Worm (Caenorhabditis elegans) whole organism, L4 larva: ENCODE measurements around the gene plp-2.

Experiments
- F44E2.7 ChIP-seq: fragments of 200-800 bp; sonication (Bioruptor generic); IDR thresholded peaks from 2 replicates; pipeline ENCODE4 v2.1.2; 2022; ENCODE audit warnings: missing genetic modification characterization, missing compliant biosample characterization
- R02D3.7 ChIP-seq: fragments of 150-350 bp; sonication (generic microtip); optimal IDR thresholded peaks from 3 replicates; lab custom pipeline; 2014; ENCODE audit warnings: missing biosample characterization, missing genetic modification characterization
- aha-1 ChIP-seq: fragments of 150-350 bp; peaks from one replicate; lab custom pipeline; 2014; ENCODE audit warnings: missing biosample characterization, missing genetic modification characterization
- aly-2 ChIP-seq: sonication (generic microtip); optimal IDR thresholded peaks from 2 replicates; lab custom pipeline; 2018; ENCODE audit warnings: missing biosample characterization, missing genetic modification characterization
- ama-1 ChIP-seq: fragments of 150-350 bp; optimal IDR thresholded peaks from 2 replicates; lab custom pipeline; 2014; ENCODE audit warnings: inconsistent platforms, mixed read lengths
- attf-4 ChIP-seq: sonication (generic microtip); optimal IDR thresholded peaks from 3 replicates; lab custom pipeline; 2017; ENCODE audit warnings: missing biosample characterization, missing genetic modification characterization
- cey-2 ChIP-seq: sonication (generic microtip); optimal IDR thresholded peaks from 3 replicates; lab custom pipeline; 2017; ENCODE audit warnings: missing genetic modification characterization, mild to moderate bottlenecking, missing compliant biosample characterization, antibody characterized with exemption, borderline replicate concordance; ENCODE audit not compliant: insufficient read depth
- ctbp-1 ChIP-seq: fragments of 200-800 bp; sonication (Bioruptor generic); IDR thresholded peaks from 2 replicates; pipeline ENCODE4 v1.3.6; 2022; ENCODE audit warnings: missing genetic modification reagents, missing genetic modification characterization, missing compliant biosample characterization
- fos-1 ChIP-seq: fragments of 150-350 bp; optimal IDR thresholded peaks from 2 replicates; lab custom pipeline; 2014; ENCODE audit warnings: missing biosample characterization, missing genetic modification characterization
- lin-39 ChIP-seq: fragments of 150-350 bp; optimal IDR thresholded peaks from 2 replicates; lab custom pipeline; 2014; ENCODE audit warnings: missing biosample characterization, missing genetic modification reagents, missing genetic modification characterization
- unc-39 ChIP-seq: sonication (generic microtip); optimal IDR thresholded peaks from 2 replicates; lab custom pipeline; 2017; ENCODE audit warnings: missing biosample characterization, missing genetic modification characterization
- unc-62 ChIP-seq, 3 experiments: fragments of 150-350 bp in 1 of 3; sonication (generic microtip); optimal IDR thresholded peaks in 2 of 3; peaks in 1 of 3; 1 replicate in 1 of 3; 2 replicates in 2 of 3; lab custom pipeline; 2014 to 2017; ENCODE audit warnings: missing biosample characterization in 3 of 3, missing genetic modification characterization in 3 of 3, missing genetic modification reagents in 3 of 3, missing genotype in 1 of 3
- zip-11 ChIP-seq: fragments of 200-800 bp; sonication (Bioruptor generic); IDR thresholded peaks from 2 replicates; pipeline ENCODE4 v1.3.6; 2022; ENCODE audit warnings: missing genetic modification characterization, missing compliant biosample characterization
- ztf-11 ChIP-seq: fragments of 150-350 bp; optimal IDR thresholded peaks from 2 replicates; lab custom pipeline; 2014; ENCODE audit warnings: missing biosample characterization, missing genetic modification characterization

DNA sequence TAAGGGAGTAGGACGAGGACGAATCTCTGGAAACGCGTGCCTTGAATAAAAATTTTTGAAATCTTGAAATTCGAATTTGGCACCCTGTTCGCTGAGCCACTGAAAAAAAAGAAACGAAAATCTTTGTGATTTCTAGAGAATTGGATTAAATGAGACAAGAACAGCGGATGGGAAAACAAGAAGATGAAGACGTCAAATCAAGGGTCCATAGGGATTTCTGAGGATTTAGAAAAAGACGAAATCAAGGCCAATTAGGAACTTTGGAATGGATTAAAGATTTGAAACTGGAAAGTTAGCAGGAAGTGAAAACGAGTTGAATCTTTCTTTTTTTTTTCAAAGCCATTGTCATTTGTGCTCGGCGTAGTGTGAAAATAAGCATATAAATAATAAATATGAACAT lies 28.1 kb downstream of the plp-2 start, which contains the start of gene pag-3:
- TF ChIP-seq ztf-11 (tag; lab: Kevin White, UChicago) (no peak), unc-62 (GFP tag; optimal IDR thresholded peaks at IDR 0.05 in 1 of 2; lab: Kevin White, UChicago) (peak in 1 of 2 experiments; percentile 23), unc-62 (tag; optimal IDR thresholded peaks at IDR 0.05; lab: Kevin White, UChicago) (no peak), attf-4 (no peak), fos-1 (tag; lab: Kevin White, UChicago) (no peak), R02D3.7 (tag; lab: Kevin White, UChicago) (no peak), aha-1 (tag; lab: Kevin White, UChicago) (no peak), ama-1 (lab: Kevin White, UChicago) (no peak), cey-2 (tag; lab: Kevin White, UChicago) (no peak), ctbp-1 (GFP tag; lab: Robert Waterston, UW) (no peak), aly-2 (tag; lab: Kevin White, UChicago) (no peak), zip-11 (GFP tag; lab: Robert Waterston, UW) (no peak), lin-39 (no peak), F44E2.7 (GFP tag; lab: Robert Waterston, UW) (no peak), unc-39 (tag; lab: Kevin White, UChicago) (no peak)
